Worm (Caenorhabditis elegans): ENCODE results near the gene M03F8.5.

The M03F8.5 gene

ce11 chrV:5936691-5937090 is at the start of gene M03F8.5, which contains the start of gene M03F8.7:
Gene M03F8.5, minus strand, starts transcription at chrV:5936791.
Gene M03F8.7, plus strand, starts transcription at chrV:5936939.
- TF ChIP-seq pha-2 (tag; optimal IDR thresholded peaks at IDR 0.05) (no peak), ztf-16 (tag; optimal IDR thresholded peaks at IDR 0.05) (no peak), hlh-15 (tag; optimal IDR thresholded peaks at IDR 0.05) (no peak), hlh-30 (tag; optimal IDR thresholded peaks at IDR 0.05; ENCODE audit: insufficient read depth) (no peak), pag-3 (tag; optimal IDR thresholded peaks at IDR 0.05; ENCODE audit: borderline replicate concordance) (no peak), pros-1 (tag; optimal IDR thresholded peaks at IDR 0.05) (no peak), ceh-18 (tag; optimal IDR thresholded peaks at IDR 0.05) (no peak), tbx-7 (tag; optimal IDR thresholded peaks at IDR 0.05) (no peak), ceh-6 (GFP tag; optimal IDR thresholded peaks at IDR 0.05) (no peak), ceh-48 (tag; optimal IDR thresholded peaks at IDR 0.05) (no peak), sox-4 (tag; optimal IDR thresholded peaks at IDR 0.05) (no peak), tbx-2 (tag; optimal IDR thresholded peaks at IDR 0.05) (no peak), ceh-30 (tag; optimal IDR thresholded peaks at IDR 0.05) (no peak), F13H6.1 (tag; optimal IDR thresholded peaks at IDR 0.05) (no peak), ceh-22 (tag; optimal IDR thresholded peaks at IDR 0.05) (no peak), ama-1 (optimal IDR thresholded peaks at IDR 0.05) (no peak), pat-9 (tag; optimal IDR thresholded peaks at IDR 0.05) (no peak), elt-2 (tag; optimal IDR thresholded peaks at IDR 0.05) (no peak), zip-5 (tag; optimal IDR thresholded peaks at IDR 0.05) (no peak), ets-4 (tag; optimal IDR thresholded peaks at IDR 0.05) (no peak)

- TF ChIP-seq T23F11.4 (GFP tag; optimal IDR thresholded peaks at IDR 0.05): no peak
- no peak for TF ChIP-seq C08G9.2 (tag; optimal IDR thresholded peaks at IDR 0.05)
- TF ChIP-seq eyg-1 (tag; optimal IDR thresholded peaks at IDR 0.05): no peak
These were observed 47.7 kb upstream of the M03F8.5 start for ce11 chrV:5984244-5984643.

- no peak for TF ChIP-seq hlh-15 (tag; optimal IDR thresholded peaks at IDR 0.05)
- no peak for TF ChIP-seq ceh-31 (tag; optimal IDR thresholded peaks at IDR 0.05)
- no peak for TF ChIP-seq lin-11 (tag; optimal IDR thresholded peaks at IDR 0.05)
- TF ChIP-seq ama-1 (optimal IDR thresholded peaks at IDR 0.05): no peak
- no peak for TF ChIP-seq ceh-48 (tag; optimal IDR thresholded peaks at IDR 0.05)
- TF ChIP-seq ceh-2 (tag; optimal IDR thresholded peaks at IDR 0.05): no peak
- no peak for TF ChIP-seq fkh-10 (GFP tag; optimal IDR thresholded peaks at IDR 0.05)
- no peak for TF ChIP-seq mec-3 (tag; optimal IDR thresholded peaks at IDR 0.05; ENCODE audit: borderline replicate concordance)
- TF ChIP-seq sox-2 (GFP tag; IDR thresholded peaks at IDR 0.05): no peak
- TF ChIP-seq madf-2 (tag; optimal IDR thresholded peaks at IDR 0.05): no peak
- no peak for TF ChIP-seq pax-1 (tag; optimal IDR thresholded peaks at IDR 0.05)
- no peak for TF ChIP-seq syd-9 (tag; optimal IDR thresholded peaks at IDR 0.05)
- no peak for TF ChIP-seq sox-4 (tag; optimal IDR thresholded peaks at IDR 0.05)
- TF ChIP-seq ceh-30 (tag; optimal IDR thresholded peaks at IDR 0.05): no peak
- TF ChIP-seq T23F11.4 (GFP tag; optimal IDR thresholded peaks at IDR 0.05): no peak
- TF ChIP-seq Y22D7AL.16 (tag; optimal IDR thresholded peaks at IDR 0.05): no peak
- no peak for TF ChIP-seq unc-86 (tag; optimal IDR thresholded peaks at IDR 0.05)
- TF ChIP-seq ceh-6 (GFP tag; optimal IDR thresholded peaks at IDR 0.05): no peak
- TF ChIP-seq unc-3 (GFP tag; conservative IDR thresholded peaks at IDR 0.05): no peak
- TF ChIP-seq unc-3 (tag; optimal IDR thresholded peaks at IDR 0.05): no peak
These were observed 46.8 kb upstream of the M03F8.5 start, which contains the start of gene dhs-16 for ce11 chrV:5983380-5983779. Gene dhs-16, plus strand, starts transcription at chrV:5983745.

- no peak for TF ChIP-seq tbx-2 (tag; optimal IDR thresholded peaks at IDR 0.05)
- peak; percentile 36 for TF ChIP-seq pax-1 (tag; optimal IDR thresholded peaks at IDR 0.05)
- no peak for TF ChIP-seq sdc-2 (tag; optimal IDR thresholded peaks at IDR 0.05)
- no peak for TF ChIP-seq npax-4 (tag; optimal IDR thresholded peaks at IDR 0.05)
- TF ChIP-seq ceh-48 (tag; optimal IDR thresholded peaks at IDR 0.05): no peak
These were observed 46.1 kb upstream of the M03F8.5 start for ce11 chrV:5982722-5983121.
